Worm (Caenorhabditis elegans): ENCODE measurements around the gene asg-2.

The asg-2 gene

DNA sequence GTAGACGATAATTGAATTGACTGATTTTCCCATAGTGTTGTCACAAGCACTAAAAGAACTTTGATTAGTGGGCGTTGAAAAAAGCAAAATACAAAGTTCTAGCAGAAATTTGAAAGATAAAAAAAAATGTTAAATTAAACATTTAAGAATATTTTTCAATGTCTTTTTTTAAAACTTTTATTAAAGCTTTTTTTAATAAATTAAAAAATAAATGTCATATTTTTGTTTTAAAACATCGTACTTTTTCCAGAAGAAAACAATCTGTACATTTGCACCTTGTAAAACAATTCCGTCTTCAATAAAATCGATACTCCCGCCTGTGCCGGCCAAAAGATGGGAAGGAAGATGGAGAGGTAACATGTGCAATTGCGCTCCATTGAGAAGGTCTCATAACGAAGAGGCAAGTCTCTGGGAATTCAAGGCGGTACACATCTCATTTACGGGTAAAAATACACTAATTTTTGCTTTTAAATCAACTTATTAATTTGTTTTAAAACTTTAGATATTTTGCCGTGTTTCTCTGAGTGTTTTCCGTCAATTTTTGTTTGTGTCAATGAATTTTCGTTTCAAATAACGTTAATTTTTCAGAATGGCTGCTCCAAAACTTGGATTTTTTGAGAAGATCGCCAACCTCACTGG lies at the start of gene asg-2, which contains the start of gene glr-6:
Gene asg-2, plus strand, starts transcription at position 589 of the 639 bp plus-strand sequence.
Gene glr-6, minus strand, starts transcription at position 51 of the 639 bp plus-strand sequence.
- peak; percentile 70 for TF ChIP-seq nhr-237 (tag; optimal IDR thresholded peaks at IDR 0.05)
- TF ChIP-seq elt-1 (tag; optimal IDR thresholded peaks at IDR 0.05; ENCODE audit: borderline replicate concordance, insufficient read depth): no peak
- no peak for TF ChIP-seq nhr-76 (tag; optimal IDR thresholded peaks at IDR 0.05)
- peak; percentile 60 for TF ChIP-seq lsy-2 (tag; optimal IDR thresholded peaks at IDR 0.05)
- TF ChIP-seq unc-39 (tag; optimal IDR thresholded peaks at IDR 0.05): no peak
- peak; percentile 42 for TF ChIP-seq ztf-11 (tag; optimal IDR thresholded peaks at IDR 0.05)
- peak; percentile 10 for TF ChIP-seq sptf-1 (tag; optimal IDR thresholded peaks at IDR 0.05)
- TF ChIP-seq ces-1 (GFP tag; optimal IDR thresholded peaks at IDR 0.05): peak; percentile 59
- peak; percentile 21 for TF ChIP-seq unc-62 (GFP tag; optimal IDR thresholded peaks at IDR 0.05)
- TF ChIP-seq pha-4 (tag; optimal IDR thresholded peaks at IDR 0.05): peak; percentile 32
- no peak for TF ChIP-seq elt-3 (tag; optimal IDR thresholded peaks at IDR 0.05)
- no peak for TF ChIP-seq mls-2 (tag; optimal IDR thresholded peaks at IDR 0.05)
- peak; percentile 25 for TF ChIP-seq nhr-2 (tag; optimal IDR thresholded peaks at IDR 0.05)
- TF ChIP-seq flh-1 (GFP tag; optimal IDR thresholded peaks at IDR 0.05): no peak
- peak; percentile 18 for TF ChIP-seq lin-13 (tag; optimal IDR thresholded peaks at IDR 0.05)
- TF ChIP-seq ceh-39 (tag; optimal IDR thresholded peaks at IDR 0.05): peak; percentile 62
- peak; percentile 24 for TF ChIP-seq hlh-1 (tag; optimal IDR thresholded peaks at IDR 0.05)
- no peak for TF ChIP-seq cnd-1 (tag; optimal IDR thresholded peaks at IDR 0.05)
- TF ChIP-seq mep-1 (tag; optimal IDR thresholded peaks at IDR 0.05): peak; percentile 96
- TF ChIP-seq M03D4.4 (tag; optimal IDR thresholded peaks at IDR 0.05): no peak
- no peak for TF ChIP-seq sem-2 (GFP tag; optimal IDR thresholded peaks at IDR 0.05)

DNA sequence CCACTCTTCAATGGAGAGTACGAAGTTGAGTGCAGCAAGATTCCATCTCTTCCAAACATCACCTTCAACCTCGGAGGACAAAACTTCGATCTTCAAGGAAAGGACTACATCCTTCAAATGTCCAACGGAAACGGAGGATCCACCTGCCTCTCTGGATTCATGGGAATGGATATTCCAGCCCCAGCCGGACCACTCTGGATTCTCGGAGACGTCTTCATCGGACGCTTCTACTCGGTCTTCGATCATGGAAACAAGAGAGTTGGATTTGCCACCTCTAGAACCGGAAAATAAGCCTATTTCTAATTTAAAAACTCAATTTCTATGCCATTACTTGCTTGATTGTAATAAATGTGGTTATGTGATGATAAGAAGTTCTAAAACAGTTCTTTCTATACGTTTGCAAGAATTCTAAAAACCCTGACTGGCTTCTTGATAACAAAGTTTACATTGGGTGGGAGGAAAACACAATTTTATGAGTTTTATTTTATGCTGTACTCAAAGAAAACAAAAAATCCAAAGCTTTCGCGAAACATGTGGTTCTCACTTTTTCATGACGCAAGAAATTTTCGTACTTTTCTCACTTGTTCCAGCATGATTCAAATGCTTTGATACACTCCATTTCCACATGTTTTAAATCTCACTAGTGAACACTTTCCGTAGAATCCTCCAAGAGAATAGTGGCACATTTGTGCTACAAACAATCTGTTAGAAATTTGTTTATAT lies 48.6 kb upstream of the asg-2 start:
- TF ChIP-seq elt-3 (tag; optimal IDR thresholded peaks at IDR 0.05): no peak

DNA sequence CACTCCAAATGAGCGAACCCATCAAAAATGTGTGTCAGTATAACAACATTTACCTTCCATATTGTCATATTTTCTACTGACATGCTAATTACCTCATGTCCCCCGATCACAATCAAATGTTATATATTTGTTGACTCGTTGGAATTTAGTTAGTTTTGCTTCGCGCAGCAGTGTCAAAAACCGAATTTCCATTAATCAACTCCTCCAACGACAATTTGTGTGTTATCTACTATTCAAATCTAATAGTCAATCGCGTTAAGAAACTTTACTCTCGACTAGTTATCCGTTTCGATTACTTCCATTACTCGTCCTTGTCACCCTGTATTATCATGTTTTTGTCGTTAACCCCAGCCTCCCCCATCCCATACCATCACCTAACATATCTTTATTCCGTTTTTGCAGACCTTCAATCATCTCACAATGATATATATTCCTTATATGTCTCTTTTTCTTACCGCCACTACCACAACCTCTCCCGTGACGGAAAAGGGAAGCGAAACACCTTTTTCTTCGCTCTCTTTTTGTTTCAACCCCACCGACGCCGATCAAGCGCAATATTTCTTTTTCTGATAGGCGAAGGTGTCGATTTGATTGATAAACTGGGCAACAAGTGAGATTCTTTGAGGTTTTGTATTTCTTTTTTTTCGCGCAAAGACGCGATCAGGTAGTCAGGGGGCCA lies 45.1 kb upstream of the asg-2 start:
- TF ChIP-seq unc-120 (tag; optimal IDR thresholded peaks at IDR 0.05; ENCODE audit: poor library complexity, severe bottlenecking) (no peak), tbx-8 (GFP tag; optimal IDR thresholded peaks at IDR 0.05) (no peak), lin-32 (GFP tag; optimal IDR thresholded peaks at IDR 0.05) (no peak), elt-3 (tag; optimal IDR thresholded peaks at IDR 0.05) (no peak), ham-2 (GFP tag; optimal IDR thresholded peaks at IDR 0.05) (no peak), M03D4.4 (tag; optimal IDR thresholded peaks at IDR 0.05) (no peak), lin-13 (tag; optimal IDR thresholded peaks at IDR 0.05) (no peak), cnd-1 (tag; optimal IDR thresholded peaks at IDR 0.05) (no peak), ztf-11 (tag; optimal IDR thresholded peaks at IDR 0.05) (no peak), lsy-2 (tag; optimal IDR thresholded peaks at IDR 0.05) (no peak), nhr-28 (tag; optimal IDR thresholded peaks at IDR 0.05) (no peak), nhr-12 (tag; optimal IDR thresholded peaks at IDR 0.05) (no peak), snpc-4 (tag; optimal IDR thresholded peaks at IDR 0.05) (no peak), nhr-237 (tag; optimal IDR thresholded peaks at IDR 0.05) (no peak), sptf-1 (tag; optimal IDR thresholded peaks at IDR 0.05) (no peak), ceh-39 (tag; optimal IDR thresholded peaks at IDR 0.05) (no peak)

DNA sequence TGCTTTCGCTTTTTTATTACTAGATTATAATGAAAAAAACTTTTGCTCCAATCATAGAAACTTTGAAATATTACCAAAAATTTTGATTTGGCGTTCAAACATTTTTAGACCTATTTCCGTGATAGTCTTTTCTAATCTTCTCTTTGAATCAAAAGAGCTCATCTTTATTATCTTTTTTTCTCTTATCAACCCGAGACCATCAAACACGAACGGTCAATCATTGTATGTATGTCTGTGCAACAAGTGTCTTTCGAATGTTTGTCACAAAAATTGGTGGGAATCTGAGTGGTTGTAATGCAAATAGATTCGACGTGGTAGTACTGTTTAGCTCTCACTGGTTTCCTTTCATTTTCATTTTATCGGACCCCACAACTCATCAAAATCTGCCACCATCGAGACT lies 41.3 kb upstream of the asg-2 start, which contains the start of gene M03A8.3:
Gene M03A8.3, plus strand, starts transcription at position 278 of the 400 bp plus-strand sequence.
- no peak for TF ChIP-seq mep-1 (tag; optimal IDR thresholded peaks at IDR 0.05)
- no peak for TF ChIP-seq ces-1 (GFP tag; optimal IDR thresholded peaks at IDR 0.05)
- TF ChIP-seq pha-4 (tag; optimal IDR thresholded peaks at IDR 0.05): no peak
- TF ChIP-seq hlh-1 (tag; optimal IDR thresholded peaks at IDR 0.05): no peak
- TF ChIP-seq elt-1 (tag; optimal IDR thresholded peaks at IDR 0.05; ENCODE audit: borderline replicate concordance, insufficient read depth): no peak

DNA sequence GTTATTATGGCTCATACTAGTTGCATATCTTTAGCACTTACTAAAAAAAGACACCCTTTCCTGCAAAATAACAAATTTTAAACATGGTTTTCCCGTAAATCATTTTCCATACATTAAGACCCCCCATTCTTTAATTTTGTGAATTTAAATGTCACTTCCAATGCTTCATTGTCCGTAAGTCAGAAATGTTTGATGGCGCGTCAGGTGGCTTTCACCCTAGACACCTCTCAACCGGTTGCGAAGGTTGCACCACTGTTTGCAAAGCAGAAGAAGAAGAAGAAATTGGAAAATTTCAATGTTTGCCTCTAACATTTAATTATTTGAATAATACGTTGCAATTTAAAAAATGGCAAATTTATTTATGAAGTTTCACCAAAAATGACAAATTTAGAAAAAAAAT lies 39.5 kb upstream of the asg-2 start:
- TF ChIP-seq nhr-76 (tag; optimal IDR thresholded peaks at IDR 0.05): no peak
- peak; percentile 82 for TF ChIP-seq hlh-1 (tag; optimal IDR thresholded peaks at IDR 0.05)
